Fruit fly (Drosophila melanogaster) whole organism, embryonic: ENCODE results near the gene rut.
A peak's percentile ranks its signal among the peaks of the same experiment; 100 is the strongest.

Experiments
- Blimp-1 ChIP-seq: fragments of 200-800 bp; sonication (Bioruptor generic); optimal IDR thresholded peaks from 3 replicates; lab custom pipeline; 2018; ENCODE audit warnings: missing biosample characterization, missing genetic modification characterization, mild to moderate bottlenecking, moderate library complexity, missing genetic modification reagents
- CG10147 ChIP-seq: fragments of 200-800 bp; sonication (Bioruptor generic); optimal IDR thresholded peaks from 2 replicates; lab custom pipeline; 2019; ENCODE audit warnings: missing biosample characterization, mild to moderate bottlenecking, missing genetic modification characterization, moderate library complexity
- CG11696 ChIP-seq: fragments of 200-800 bp; sonication (Bioruptor generic); IDR thresholded peaks from 2 replicates; pipeline ENCODE4 v1.3.6; 2022; ENCODE audit warnings: missing biosample characterization, missing genetic modification characterization
- CG12071 ChIP-seq: fragments of 200-800 bp; sonication (Bioruptor generic); optimal IDR thresholded peaks from 3 replicates; lab custom pipeline; 2018; ENCODE audit warnings: missing biosample characterization, mild to moderate bottlenecking, missing genetic modification characterization
- CG12744 ChIP-seq: fragments of 200-800 bp; sonication (Bioruptor generic); optimal IDR thresholded peaks from 2 replicates; lab custom pipeline; 2016; ENCODE audit warnings: missing biosample characterization, missing genetic modification characterization
- CG14441 ChIP-seq: fragments of 200-800 bp; sonication (Bioruptor generic); IDR thresholded peaks from 2 replicates; pipeline ENCODE4 v1.3.6; 2022; ENCODE audit warnings: missing biosample characterization, missing genetic modification characterization
- CG15073 ChIP-seq: fragments of 200-800 bp; sonication (Bioruptor generic); optimal IDR thresholded peaks from 2 replicates; lab custom pipeline; 2016; ENCODE audit warnings: missing biosample characterization, missing genetic modification characterization
- CG15514 ChIP-seq: fragments of 200-800 bp; sonication (Bioruptor generic); optimal IDR thresholded peaks from 3 replicates; lab custom pipeline; 2017; ENCODE audit warnings: missing biosample characterization, missing genetic modification characterization, mild to moderate bottlenecking, moderate library complexity, missing genetic modification reagents
- CG1603 ChIP-seq: fragments of 200-800 bp; sonication (Bioruptor generic); optimal IDR thresholded peaks from 2 replicates; lab custom pipeline; 2019; ENCODE audit warnings: missing biosample characterization, mild to moderate bottlenecking, missing genetic modification characterization, moderate library complexity
- CG16813 ChIP-seq: fragments of 200-800 bp; sonication (Bioruptor generic); IDR thresholded peaks from 3 replicates; pipeline ENCODE4 v1.3.6; 2022; ENCODE audit warnings: missing biosample characterization, missing genetic modification characterization; ENCODE audit not compliant: partially characterized antibody
- CG17359 ChIP-seq: fragments of 200-800 bp; sonication (Bioruptor generic); optimal IDR thresholded peaks from 3 replicates; lab custom pipeline; 2018; ENCODE audit warnings: missing biosample characterization, mild to moderate bottlenecking, missing genetic modification characterization, moderate library complexity
- CG18262 ChIP-seq: fragments of 200-800 bp; optimal IDR thresholded peaks from 3 replicates; lab custom pipeline; 2019; ENCODE audit warnings: missing biosample characterization, mild to moderate bottlenecking, missing genetic modification characterization, moderate library complexity
- CG2712 ChIP-seq: fragments of 200-800 bp; optimal IDR thresholded peaks from 3 replicates; lab custom pipeline; 2019; ENCODE audit warnings: missing biosample characterization, mild to moderate bottlenecking, missing genetic modification characterization, moderate library complexity
- CG3163 ChIP-seq: fragments of 200-800 bp; sonication (Bioruptor generic); optimal IDR thresholded peaks from 3 replicates; lab custom pipeline; 2016; ENCODE audit warnings: missing biosample characterization, missing genetic modification characterization
- CG3281 ChIP-seq: fragments of 200-800 bp; sonication (Bioruptor generic); optimal IDR thresholded peaks from 3 replicates; lab custom pipeline; 2017; ENCODE audit warnings: missing biosample characterization, mild to moderate bottlenecking, missing genetic modification characterization
- CG33213 ChIP-seq: fragments of 200-800 bp; sonication (Bioruptor generic); optimal IDR thresholded peaks from 3 replicates; lab custom pipeline; 2016; ENCODE audit warnings: missing biosample characterization, missing genetic modification characterization
- CG4404 ChIP-seq: fragments of 200-800 bp; sonication (Bioruptor generic); IDR thresholded peaks from 2 replicates; pipeline ENCODE4 v1.3.6; 2022; ENCODE audit warnings: missing biosample characterization, missing genetic modification characterization
- CG4707 ChIP-seq: fragments of 200-800 bp; sonication (Bioruptor generic); optimal IDR thresholded peaks from 2 replicates; lab custom pipeline; 2018; ENCODE audit warnings: missing biosample characterization, mild to moderate bottlenecking, missing genetic modification characterization, moderate library complexity
- CG6689 ChIP-seq: fragments of 200-800 bp; sonication (Bioruptor generic); IDR thresholded peaks from 2 replicates; pipeline ENCODE4 v1.3.6; 2022; ENCODE audit warnings: missing biosample characterization, missing genetic modification characterization
- CG8290 ChIP-seq, 3 experiments: fragments of 200-800 bp; sonication (Bioruptor generic); optimal IDR thresholded peaks; 2 replicates each; lab custom pipeline; 2016 to 2019; ENCODE audit warnings: missing biosample characterization in 3 of 3, missing genetic modification characterization in 3 of 3, mild to moderate bottlenecking in 2 of 3, moderate library complexity in 1 of 3
- CG8765 ChIP-seq: fragments of 200-800 bp; sonication (Bioruptor generic); IDR thresholded peaks from 2 replicates; pipeline ENCODE4 v1.3.6; 2022; ENCODE audit warnings: missing biosample characterization, missing genetic modification characterization
- CG9437 ChIP-seq: fragments of 200-800 bp; sonication (Bioruptor generic); optimal IDR thresholded peaks from 2 replicates; lab custom pipeline; 2018; ENCODE audit warnings: missing biosample characterization, mild to moderate bottlenecking, missing genetic modification characterization
- D19B ChIP-seq: fragments of 200-800 bp; sonication (Bioruptor generic); optimal IDR thresholded peaks from 2 replicates; lab custom pipeline; 2017; ENCODE audit warnings: missing biosample characterization, mild to moderate bottlenecking, missing genetic modification characterization
- E2f2 ChIP-seq: fragments of 200-800 bp; sonication (Bioruptor generic); IDR thresholded peaks from 2 replicates; pipeline ENCODE4 v1.3.6; 2022; ENCODE audit warnings: missing biosample characterization, missing genetic modification characterization
- Ets97D ChIP-seq: fragments of 200-800 bp; sonication (Bioruptor generic); optimal IDR thresholded peaks from 3 replicates; lab custom pipeline; 2016; ENCODE audit warnings: missing biosample characterization, missing genetic modification characterization
- Hr78 ChIP-seq, 2 experiments: fragments of 200-800 bp in 1 of 2; fragments of >200 bp in 1 of 2; sonication (Bioruptor generic) in 1 of 2; optimal IDR thresholded peaks; 2 replicates each; lab custom pipeline; 2017 to 2019; ENCODE audit warnings: missing biosample characterization in 2 of 2, missing genetic modification characterization in 2 of 2, mild to moderate bottlenecking in 1 of 2, moderate library complexity in 1 of 2
- PHDP ChIP-seq: fragments of 200-800 bp; sonication (Bioruptor generic); optimal IDR thresholded peaks from 3 replicates; lab custom pipeline; 2018; ENCODE audit warnings: missing biosample characterization, mild to moderate bottlenecking, missing genetic modification characterization, moderate library complexity
- Sox102F ChIP-seq: fragments of 200-800 bp; sonication (Bioruptor generic); optimal IDR thresholded peaks from 2 replicates; lab custom pipeline; 2018; ENCODE audit warnings: missing biosample characterization, mild to moderate bottlenecking, missing genetic modification characterization, moderate library complexity
- Taf1 ChIP-seq: fragments of 200-800 bp; sonication (Bioruptor generic); IDR thresholded peaks from 2 replicates; pipeline ENCODE4 v1.3.6; 2022; ENCODE audit warnings: missing biosample characterization, missing genetic modification characterization
- bsh ChIP-seq, 2 experiments: fragments of 200-800 bp; sonication (Bioruptor generic); optimal IDR thresholded peaks; 2 replicates each; lab custom pipeline; 2017 to 2018; ENCODE audit warnings: mild to moderate bottlenecking in 2 of 2, missing biosample characterization in 2 of 2, missing genetic modification characterization in 2 of 2, moderate library complexity in 1 of 2
- corto ChIP-seq: fragments of 200-800 bp; sonication (Bioruptor generic); optimal IDR thresholded peaks from 2 replicates; lab custom pipeline; 2016; ENCODE audit warnings: missing biosample characterization, mild to moderate bottlenecking, missing genetic modification characterization, moderate library complexity
- da ChIP-seq: fragments of 200-800 bp; sonication (Bioruptor generic); optimal IDR thresholded peaks from 2 replicates; lab custom pipeline; 2016; ENCODE audit warnings: missing biosample characterization, missing genetic modification characterization
- disco-r ChIP-seq: fragments of 200-800 bp; sonication (Bioruptor generic); optimal IDR thresholded peaks from 2 replicates; lab custom pipeline; 2016; ENCODE audit warnings: missing biosample characterization, missing genetic modification characterization
- dmrt11E ChIP-seq: fragments of 200-800 bp; sonication (Bioruptor generic); optimal IDR thresholded peaks from 3 replicates; lab custom pipeline; 2018; ENCODE audit warnings: missing biosample characterization, mild to moderate bottlenecking, missing genetic modification characterization, moderate library complexity
- emc ChIP-seq: fragments of 200-800 bp; sonication (Bioruptor generic); optimal IDR thresholded peaks from 2 replicates; lab custom pipeline; 2016; ENCODE audit warnings: missing biosample characterization, missing genetic modification characterization
- gfzf ChIP-seq: fragments of 200-800 bp; sonication (Bioruptor generic); optimal IDR thresholded peaks from 2 replicates; lab custom pipeline; 2016; ENCODE audit warnings: missing biosample characterization, mild to moderate bottlenecking, missing genetic modification characterization, moderate library complexity
- nmo ChIP-seq: fragments of 200-800 bp; sonication (Bioruptor generic); optimal IDR thresholded peaks from 2 replicates; lab custom pipeline; 2018; ENCODE audit warnings: missing biosample characterization, mild to moderate bottlenecking, missing genetic modification characterization, moderate library complexity
- nom ChIP-seq: fragments of 200-800 bp; sonication (Bioruptor generic); optimal IDR thresholded peaks from 2 replicates; lab custom pipeline; 2017; ENCODE audit warnings: missing biosample characterization, missing genetic modification characterization, mild to moderate bottlenecking, moderate library complexity, missing genetic modification reagents
- pita ChIP-seq: fragments of 200-800 bp; sonication (Bioruptor generic); optimal IDR thresholded peaks from 2 replicates; lab custom pipeline; 2017; ENCODE audit warnings: missing biosample characterization, mild to moderate bottlenecking, missing genetic modification characterization
- row ChIP-seq: fragments of 200-800 bp; sonication (Bioruptor generic); IDR thresholded peaks from 3 replicates; pipeline ENCODE4 v1.3.6; 2022; ENCODE audit warnings: missing biosample characterization, missing genetic modification characterization
- sc ChIP-seq, 3 experiments: fragments of >200 bp in 2 of 3; fragments of 200-800 bp in 1 of 3; sonication (Bioruptor generic) in 1 of 3; optimal IDR thresholded peaks; 2 replicates in 2 of 3; 3 replicates in 1 of 3; lab custom pipeline; 2017; ENCODE audit warnings: mild to moderate bottlenecking in 1 of 3, missing biosample characterization in 1 of 3, missing genetic modification characterization in 1 of 3, missing genetic modification reagents in 1 of 3
- tgo ChIP-seq: fragments of 200-800 bp; sonication (Bioruptor generic); IDR thresholded peaks from 3 replicates; pipeline ENCODE4 v1.3.6; 2022; ENCODE audit warnings: missing biosample characterization, missing genetic modification characterization
- tll ChIP-seq, 2 experiments: fragments of 200-800 bp in 1 of 2; fragments of >200 bp in 1 of 2; sonication (Bioruptor generic) in 1 of 2; optimal IDR thresholded peaks; 2 replicates each; lab custom pipeline; 2017 to 2019; ENCODE audit warnings: missing biosample characterization in 2 of 2, missing genetic modification characterization in 2 of 2, mild to moderate bottlenecking in 1 of 2, moderate library complexity in 1 of 2
- tna ChIP-seq: fragments of 200-800 bp; sonication (Bioruptor generic); IDR thresholded peaks from 2 replicates; pipeline ENCODE4 v1.3.6; 2022; ENCODE audit warnings: missing biosample characterization, missing genetic modification characterization; ENCODE audit not compliant: partially characterized antibody
- trh ChIP-seq: fragments of 200-800 bp; sonication (Bioruptor generic); optimal IDR thresholded peaks from 2 replicates; lab custom pipeline; 2016; ENCODE audit warnings: missing biosample characterization, missing genetic modification characterization
- unc-4 ChIP-seq: fragments of 200-800 bp; sonication (Bioruptor generic); IDR thresholded peaks from 2 replicates; pipeline ENCODE4 v1.3.6; 2022; ENCODE audit warnings: missing biosample characterization, missing genetic modification characterization; ENCODE audit not compliant: partially characterized antibody
- vvl ChIP-seq: fragments of 200-800 bp; sonication (Bioruptor generic); IDR thresholded peaks from 2 replicates; pipeline ENCODE4 v1.3.6; 2022; ENCODE audit warnings: missing biosample characterization, missing genetic modification characterization
- zen ChIP-seq: fragments of 200-800 bp; sonication (Bioruptor generic); optimal IDR thresholded peaks from 3 replicates; lab custom pipeline; 2018; ENCODE audit warnings: missing biosample characterization, mild to moderate bottlenecking, missing genetic modification characterization, moderate library complexity

Gene rut

dm6 chrX:14810433-14810832 is 15.4 kb downstream of the rut start (continued):
- TF ChIP-seq CG11696 (no peak), dmrt11E (tag; lab: Kevin White, UChicago) (peak; percentile 8), Ets97D (GFP tag; lab: Kevin White, UChicago) (no peak), nom (GFP tag; lab: Kevin White, UChicago) (no peak), CG6689 (GFP tag; lab: Robert Waterston, UW) (peak; percentile 39; the same call in 1 of the 2 replicates), bsh (GFP tag; optimal IDR thresholded peaks at IDR 0.05; lab: Kevin White, UChicago) (peak in 1 of 2 experiments; percentile 29), emc (GFP tag; lab: Kevin White, UChicago) (no peak), CG12071 (GFP tag; lab: Kevin White, UChicago) (no peak), zen (tag; lab: Kevin White, UChicago) (no peak), D19B (GFP tag; lab: Kevin White, UChicago) (peak; percentile 83), tna (GFP tag; lab: Robert Waterston, UW) (no peak), disco-r (GFP tag; lab: Kevin White, UChicago) (no peak), vvl (peak; percentile 9; the same call in 1 of the 2 replicates), E2f2 (GFP tag; lab: Robert Waterston, UW) (no peak), Taf1 (GFP tag; lab: Robert Waterston, UW) (no peak), CG16813 (GFP tag; lab: Robert Waterston, UW) (no peak), row (GFP tag; lab: Robert Waterston, UW) (peak; percentile 52; the same call in 2 of the 3 replicates), Sox102F (GFP tag; lab: Kevin White, UChicago) (peak; percentile 9), Hr78 (GFP tag; optimal IDR thresholded peaks at IDR 0.05; lab: Kevin White, UChicago) (peak in 1 of 2 experiments; percentile 19), CG2712 (peak; percentile 37), corto (GFP tag; lab: Kevin White, UChicago) (no peak), CG15073 (GFP tag; lab: Kevin White, UChicago) (no peak)

dm6 chrX:14805646-14806045 is 20.2 kb downstream of the rut start:
- peak; percentile 18 for TF ChIP-seq CG17359 (tag; lab: Kevin White, UChicago)
- TF ChIP-seq CG8765 (GFP tag; lab: Robert Waterston, UW): no peak
- TF ChIP-seq PHDP: no peak
- TF ChIP-seq CG18262 (tag; lab: Kevin White, UChicago): peak; percentile 32
- no peak for TF ChIP-seq unc-4
- TF ChIP-seq CG4404: no peak
- no peak for TF ChIP-seq CG4707 (GFP tag; lab: Kevin White, UChicago)
- no peak for TF ChIP-seq da (GFP tag; lab: Kevin White, UChicago)
- TF ChIP-seq Blimp-1: peak; percentile 49
- no peak for TF ChIP-seq tll (GFP tag; optimal IDR thresholded peaks at IDR 0.05; lab: Kevin White, UChicago)
- no peak for TF ChIP-seq CG15514 (GFP tag; lab: Kevin White, UChicago)
- no peak for TF ChIP-seq CG3163 (GFP tag; lab: Kevin White, UChicago)
- TF ChIP-seq Taf1 (GFP tag; lab: Robert Waterston, UW): no peak
- TF ChIP-seq CG3281 (GFP tag; lab: Kevin White, UChicago): no peak
- TF ChIP-seq CG10147 (GFP tag; lab: Kevin White, UChicago): no peak
- TF ChIP-seq CG33213: no peak
- no peak for TF ChIP-seq pita (GFP tag; lab: Kevin White, UChicago)
- TF ChIP-seq CG12744 (GFP tag; lab: Kevin White, UChicago): no peak
- peak; percentile 35 for TF ChIP-seq nmo (GFP tag; lab: Kevin White, UChicago)
- no peak for TF ChIP-seq CG15073 (GFP tag; lab: Kevin White, UChicago)
- no peak for TF ChIP-seq CG8290 (GFP tag; optimal IDR thresholded peaks at IDR 0.05; lab: Kevin White, UChicago)
- TF ChIP-seq CG8290 (tag; optimal IDR thresholded peaks at IDR 0.05; lab: Kevin White, UChicago): no peak
- TF ChIP-seq CG9437: no peak
- no peak for TF ChIP-seq trh (GFP tag; lab: Kevin White, UChicago)
- TF ChIP-seq CG14441 (GFP tag; lab: Robert Waterston, UW): no peak
- TF ChIP-seq tgo (GFP tag; lab: Robert Waterston, UW): no peak
- no peak for TF ChIP-seq gfzf (GFP tag; lab: Kevin White, UChicago)
- TF ChIP-seq sc (optimal IDR thresholded peaks at IDR 0.05; lab: Kevin White, UChicago): no peak
- peak; percentile 7 for TF ChIP-seq sc (GFP tag; optimal IDR thresholded peaks at IDR 0.05; lab: Kevin White, UChicago)
- peak; percentile 48 for TF ChIP-seq CG1603 (tag; lab: Kevin White, UChicago)
